Worm (Caenorhabditis elegans) whole organism, young adult: ENCODE results near the gene far-5.

Source experiments
- F33H1.4 ChIP-seq: fragments of 200-800 bp; sonication (Bioruptor generic); IDR thresholded peaks from 2 replicates; pipeline ENCODE4 v1.3.6; 2022; ENCODE audit warnings: missing genetic modification reagents, missing genetic modification characterization, missing compliant biosample characterization
- F37B4.10 ChIP-seq: fragments of 200-800 bp; sonication (Bioruptor generic); IDR thresholded peaks from 2 replicates; pipeline ENCODE4 v1.3.6; 2022; ENCODE audit warnings: missing genetic modification characterization, missing compliant biosample characterization
- ceh-91 ChIP-seq: fragments of 200-800 bp; sonication (Bioruptor generic); IDR thresholded peaks from 2 replicates; pipeline ENCODE4 v1.3.6; 2022; ENCODE audit warnings: missing genetic modification reagents, missing genetic modification characterization, missing compliant biosample characterization
- let-607 ChIP-seq, 2 experiments: fragments of 200-800 bp in 1 of 2; sonication (Bioruptor generic) in 1 of 2; sonication (generic microtip) in 1 of 2; optimal IDR thresholded peaks; 2 replicates each; lab custom pipeline; 2016 to 2018; ENCODE audit warnings: mild to moderate bottlenecking in 2 of 2, missing compliant biosample characterization in 2 of 2, missing genetic modification characterization in 2 of 2, moderate library complexity in 2 of 2, missing genotype in 1 of 2

DNA sequence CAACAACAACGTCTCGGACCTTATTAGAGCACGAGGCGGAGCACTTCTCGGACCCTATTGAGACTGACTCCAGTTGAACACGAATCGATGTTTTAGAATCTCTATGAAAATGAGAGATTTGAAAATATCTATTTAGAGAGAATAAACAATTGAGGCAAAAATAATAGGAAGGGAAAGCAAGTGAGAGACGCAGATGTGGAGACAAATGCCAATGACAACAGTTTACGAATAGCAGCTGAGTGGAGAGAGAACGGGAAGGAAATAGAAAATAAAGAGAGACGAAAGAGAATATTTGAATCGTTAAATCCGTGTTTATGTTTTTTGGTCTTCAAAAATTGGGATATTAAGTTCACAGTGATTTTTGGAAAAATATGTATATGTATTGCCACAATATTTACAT lies 14.5 kb downstream of the far-5 start:
- TF ChIP-seq ceh-91 (GFP tag; lab: Robert Waterston, UW) (no peak), let-607 (tag; optimal IDR thresholded peaks at IDR 0.05; lab: Kevin White, UChicago) (no peak), F33H1.4 (no peak), F37B4.10 (GFP tag; lab: Robert Waterston, UW) (no peak)
